Fruit fly (Drosophila melanogaster): ENCODE measurements around the gene Cdlc2.

Gene Cdlc2

dm6 chr2L:1365037-1365436 is 20.8 kb downstream of the Cdlc2 start:
- TF ChIP-seq Mio (GFP tag; optimal IDR thresholded peaks at IDR 0.05) (no peak), Dfd (GFP tag; optimal IDR thresholded peaks at IDR 0.05) (peak; percentile 88), Sp1 (GFP tag; optimal IDR thresholded peaks at IDR 0.05) (no peak)

DNA sequence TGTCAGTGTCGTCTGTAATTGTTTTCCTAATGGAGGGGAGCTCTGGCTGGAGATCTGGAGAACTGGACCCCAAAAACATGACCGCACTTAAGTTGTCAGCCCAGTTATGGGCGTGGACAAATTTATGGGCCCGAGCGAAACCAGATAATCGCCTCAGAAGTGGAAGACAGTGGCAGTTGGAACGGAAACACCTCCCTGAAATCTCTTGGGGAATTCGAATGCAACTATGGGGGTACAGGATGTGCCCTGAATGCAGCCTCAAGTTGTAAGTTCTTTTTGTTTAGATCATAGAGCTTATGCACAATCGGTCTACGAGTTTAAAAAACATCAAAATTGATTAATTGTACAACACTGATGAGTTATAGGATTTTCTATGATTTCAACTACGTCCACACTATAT is 23.5 kb downstream of the Cdlc2 start, which contains the start of gene CG14346:
Gene CG14346, plus strand, starts transcription at position 301 of the 400 bp plus-strand sequence.
- TF ChIP-seq Dif (GFP tag; optimal IDR thresholded peaks at IDR 0.05; ENCODE audit: partially characterized antibody) (no peak), pan (optimal IDR thresholded peaks at IDR 0.05) (no peak), h (GFP tag; optimal IDR thresholded peaks at IDR 0.05) (no peak), fru (GFP tag; optimal IDR thresholded peaks at IDR 0.05) (no peak), Abd-B (GFP tag; optimal IDR thresholded peaks at IDR 0.05) (no peak), Dfd (GFP tag; optimal IDR thresholded peaks at IDR 0.05) (no peak), Hnf4 (GFP tag; optimal IDR thresholded peaks at IDR 0.05) (no peak), Mio (GFP tag; optimal IDR thresholded peaks at IDR 0.05) (no peak), CG32264 (GFP tag; optimal IDR thresholded peaks at IDR 0.05) (no peak), Sp1 (GFP tag; optimal IDR thresholded peaks at IDR 0.05) (no peak), dmrt93B (GFP tag; optimal IDR thresholded peaks at IDR 0.05) (no peak), N (GFP tag; optimal IDR thresholded peaks at IDR 0.05) (no peak), OdsH (GFP tag; optimal IDR thresholded peaks at IDR 0.05) (no peak), psq (GFP tag; optimal IDR thresholded peaks at IDR 0.05) (no peak), CG9705 (GFP tag; optimal IDR thresholded peaks at IDR 0.05) (no peak), lola (GFP tag; optimal IDR thresholded peaks at IDR 0.05) (no peak), Hr78 (GFP tag; optimal IDR thresholded peaks at IDR 0.05) (no peak), rgr (GFP tag; optimal IDR thresholded peaks at IDR 0.05) (no peak)

DNA sequence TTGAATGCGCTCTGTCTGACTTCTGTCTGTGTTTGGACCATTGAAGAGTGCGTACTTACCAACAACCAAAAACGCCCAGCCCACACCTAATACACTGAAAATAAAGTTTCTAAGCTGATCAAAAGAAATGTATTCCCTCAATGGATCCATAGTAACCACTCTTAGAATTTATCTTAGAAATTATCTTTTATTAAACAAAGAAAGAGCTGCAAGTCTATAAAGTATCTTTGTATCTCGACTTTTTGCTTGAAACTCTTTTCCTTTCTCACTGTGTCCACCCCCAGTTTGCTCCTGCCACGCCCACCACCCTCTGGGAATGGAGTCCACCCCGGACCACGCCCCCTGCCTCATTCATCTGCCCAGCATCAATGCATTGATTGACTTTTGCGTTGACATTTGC is 33.4 kb downstream of the Cdlc2 start:
- TF ChIP-seq br (GFP tag; optimal IDR thresholded peaks at IDR 0.05) = no peak
- no peak for TF ChIP-seq usp (GFP tag; optimal IDR thresholded peaks at IDR 0.05)
- TF ChIP-seq foxo (GFP tag; optimal IDR thresholded peaks at IDR 0.05) = peak in 1 of 2 experiments; percentile 4
- TF ChIP-seq sv (GFP tag; optimal IDR thresholded peaks at IDR 0.05) = no peak

DNA sequence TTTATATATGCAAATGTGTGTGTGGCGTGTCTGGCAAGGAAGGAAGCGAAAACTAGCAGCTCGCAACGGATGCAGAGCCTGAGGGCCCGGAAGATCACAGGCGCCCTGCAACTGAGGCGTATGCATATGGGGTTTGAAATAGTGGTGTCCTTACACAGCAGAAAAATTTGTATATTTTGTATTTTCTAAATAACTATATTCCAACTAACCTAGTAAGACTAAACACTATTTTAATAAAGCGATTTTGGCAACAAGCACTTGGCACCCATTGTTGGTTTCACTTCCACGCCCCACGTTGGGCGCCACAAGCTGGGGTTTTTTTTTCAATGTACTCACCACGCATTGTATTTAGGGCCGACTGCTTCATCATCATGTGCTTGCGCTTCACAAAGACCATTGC is 42.3 kb downstream of the Cdlc2 start:
- TF ChIP-seq br (GFP tag; optimal IDR thresholded peaks at IDR 0.05) = no peak
- TF ChIP-seq Vsx2 (GFP tag; optimal IDR thresholded peaks at IDR 0.05; ENCODE audit: partially characterized antibody) = no peak
- no peak for TF ChIP-seq Jra (GFP tag; optimal IDR thresholded peaks at IDR 0.05)
- TF ChIP-seq dl (GFP tag; optimal IDR thresholded peaks at IDR 0.05; ENCODE audit: insufficient read depth in 1 of 2, partially characterized antibody in 2 of 2) = no peak
- no peak for TF ChIP-seq GATAd (GFP tag; optimal IDR thresholded peaks at IDR 0.05)
- TF ChIP-seq Rel (GFP tag; optimal IDR thresholded peaks at IDR 0.05) = no peak
- TF ChIP-seq Rel (tag; optimal IDR thresholded peaks at IDR 0.05) = no peak
- no peak for TF ChIP-seq foxo (GFP tag; optimal IDR thresholded peaks at IDR 0.05)
- TF ChIP-seq fru (GFP tag; optimal IDR thresholded peaks at IDR 0.05) = no peak
- TF ChIP-seq sv (GFP tag; optimal IDR thresholded peaks at IDR 0.05) = no peak

DNA sequence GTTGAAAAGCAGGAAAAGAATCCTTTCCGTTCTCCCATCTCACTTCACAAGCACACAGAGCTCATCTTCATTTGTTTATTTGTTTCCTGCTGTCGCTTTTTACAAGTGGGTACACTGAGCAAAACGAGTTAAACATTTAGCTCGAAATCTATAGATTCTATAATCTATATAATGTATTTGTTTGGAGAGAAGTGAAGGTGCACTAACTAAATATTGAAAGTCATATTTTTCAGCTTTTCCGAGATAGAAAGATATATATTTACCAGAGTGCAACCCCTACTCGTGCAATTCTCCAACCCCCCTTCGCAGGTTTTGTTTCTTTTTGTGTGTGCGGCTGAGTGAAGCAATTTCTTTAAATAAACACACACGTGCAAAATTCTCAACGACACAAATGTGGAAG is 43.6 kb downstream of the Cdlc2 start:
- TF ChIP-seq h (GFP tag; optimal IDR thresholded peaks at IDR 0.05) (peak; percentile 14), pan (optimal IDR thresholded peaks at IDR 0.05) (no peak), OdsH (GFP tag; optimal IDR thresholded peaks at IDR 0.05) (no peak), dl (GFP tag; optimal IDR thresholded peaks at IDR 0.05; ENCODE audit: insufficient read depth in 1 of 2, partially characterized antibody in 2 of 2) (no peak), foxo (GFP tag; optimal IDR thresholded peaks at IDR 0.05) (peak in 1 of 2 experiments; percentile 12), ey (GFP tag; optimal IDR thresholded peaks at IDR 0.05) (peak; percentile 1)

DNA sequence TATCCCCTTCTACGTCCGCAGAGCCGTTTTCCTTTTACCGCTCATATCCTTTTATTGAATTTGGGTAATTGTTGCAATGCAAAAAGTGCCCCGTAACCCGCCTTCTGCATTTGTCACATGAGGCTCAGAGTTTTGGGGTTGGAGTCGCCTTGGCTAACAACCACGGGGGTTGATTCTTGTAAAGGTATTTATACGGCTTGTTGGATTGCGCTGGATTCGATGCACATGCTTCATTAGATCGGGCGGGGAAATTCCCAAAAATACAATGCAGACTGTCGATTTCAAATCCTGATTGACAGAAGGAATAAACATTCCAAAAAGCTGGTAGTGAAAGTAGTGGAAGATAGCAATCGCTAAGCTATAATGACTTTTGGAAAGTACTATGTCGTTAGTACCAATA is 46.1 kb downstream of the Cdlc2 start:
- no peak for TF ChIP-seq Hr78 (GFP tag; optimal IDR thresholded peaks at IDR 0.05)
- no peak for TF ChIP-seq lola (GFP tag; optimal IDR thresholded peaks at IDR 0.05)
- no peak for TF ChIP-seq Sp1 (GFP tag; optimal IDR thresholded peaks at IDR 0.05)
- no peak for TF ChIP-seq sage (GFP tag; optimal IDR thresholded peaks at IDR 0.05)
- no peak for TF ChIP-seq tai (GFP tag; optimal IDR thresholded peaks at IDR 0.05)
- TF ChIP-seq Myc (optimal IDR thresholded peaks at IDR 0.05) = no peak
- TF ChIP-seq br (GFP tag; optimal IDR thresholded peaks at IDR 0.05) = no peak
- no peak for TF ChIP-seq Jra (GFP tag; optimal IDR thresholded peaks at IDR 0.05)
